Fruit fly (Drosophila melanogaster) whole organism, pupa: Measurements from ENCODE around the gene Srrm1.

Experiments
- CG10348 ChIP-seq: fragments of 200-800 bp; sonication (Bioruptor generic); IDR thresholded peaks from 2 replicates; pipeline ENCODE4 v1.3.6; 2022; ENCODE audit warnings: missing biosample characterization, missing genetic modification characterization
- CG12605 ChIP-seq: fragments of 200-800 bp; sonication (Bioruptor generic); IDR thresholded peaks from 2 replicates; pipeline ENCODE4 v1.3.6; 2022; ENCODE audit warnings: missing biosample characterization, missing genetic modification characterization
- CG15710 ChIP-seq: fragments of 200-800 bp; sonication (Bioruptor generic); optimal IDR thresholded peaks from 2 replicates; lab custom pipeline; 2018; ENCODE audit warnings: missing biosample characterization, mild to moderate bottlenecking, missing genetic modification characterization, moderate library complexity
- CG17806 ChIP-seq: fragments of 200-800 bp; sonication (Bioruptor generic); optimal IDR thresholded peaks from 2 replicates; lab custom pipeline; 2018; ENCODE audit warnings: missing biosample characterization, mild to moderate bottlenecking, missing genetic modification characterization, moderate library complexity
- CG8159 ChIP-seq: fragments of 200-800 bp; sonication (Bioruptor generic); optimal IDR thresholded peaks from 3 replicates; lab custom pipeline; 2018; ENCODE audit warnings: missing biosample characterization, mild to moderate bottlenecking, missing genetic modification characterization, moderate library complexity
- CG8301 ChIP-seq: fragments of 200-800 bp; sonication (Bioruptor generic); optimal IDR thresholded peaks from 2 replicates; lab custom pipeline; 2018; ENCODE audit warnings: missing biosample characterization, mild to moderate bottlenecking, missing genetic modification characterization
- CG9948 ChIP-seq: fragments of 200-800 bp; sonication (Bioruptor generic); optimal IDR thresholded peaks from 2 replicates; lab custom pipeline; 2018; ENCODE audit warnings: missing biosample characterization, mild to moderate bottlenecking, missing genetic modification characterization, moderate library complexity
- EcR ChIP-seq: fragments of 200-800 bp; sonication (Bioruptor generic); optimal IDR thresholded peaks from 3 replicates; lab custom pipeline; 2019; ENCODE audit warnings: missing biosample characterization, missing genetic modification characterization, mild to moderate bottlenecking, moderate library complexity, missing genetic modification reagents
- Ets98B ChIP-seq: fragments of 200-800 bp; sonication (Bioruptor generic); IDR thresholded peaks from 2 replicates; pipeline ENCODE4 v1.3.6; 2022; ENCODE audit warnings: missing biosample characterization, missing genetic modification characterization
- Pif1B ChIP-seq: fragments of 200-800 bp; sonication (Bioruptor generic); optimal IDR thresholded peaks from 3 replicates; lab custom pipeline; 2016; ENCODE audit warnings: missing biosample characterization, missing genetic modification characterization
- Snoo ChIP-seq: fragments of 200-800 bp; sonication (Bioruptor generic); optimal IDR thresholded peaks from 3 replicates; lab custom pipeline; 2017; ENCODE audit warnings: missing biosample characterization, mild to moderate bottlenecking, missing genetic modification characterization, inconsistent platforms
- fd96Ca ChIP-seq: fragments of 200-800 bp; sonication (Bioruptor generic); IDR thresholded peaks from 3 replicates; pipeline ENCODE4 v1.3.6; 2022; ENCODE audit warnings: missing biosample characterization, missing genetic modification characterization
- gl ChIP-seq: fragments of 200-800 bp; sonication (Bioruptor generic); optimal IDR thresholded peaks from 2 replicates; lab custom pipeline; 2018; ENCODE audit warnings: missing biosample characterization, mild to moderate bottlenecking, missing genetic modification characterization

dm6 chr3L:13006490-13006889 is 30.1 kb upstream of the Srrm1 start, which contains the start of gene CG11263:
- no peak for TF ChIP-seq CG12605 (GFP tag; lab: Robert Waterston, UW)
- no peak for TF ChIP-seq gl
- TF ChIP-seq CG8159 = no peak
- peak; percentile 57 for TF ChIP-seq Ets98B
- TF ChIP-seq CG10348 = no peak
- no peak for TF ChIP-seq CG9948 (tag; lab: Kevin White, UChicago)
- TF ChIP-seq Pif1B = no peak
- TF ChIP-seq EcR (GFP tag; lab: Kevin White, UChicago) = no peak
- TF ChIP-seq CG8301 (tag; lab: Kevin White, UChicago) = no peak
- TF ChIP-seq fd96Ca (GFP tag; lab: Robert Waterston, UW) = no peak
- no peak for TF ChIP-seq CG15710 (tag; lab: Kevin White, UChicago)
- no peak for TF ChIP-seq Snoo (tag; lab: Kevin White, UChicago)
- TF ChIP-seq CG17806 = no peak
